Worm (Caenorhabditis elegans) whole organism, L1 larva: Measurements from ENCODE around the gene dhs-31.

Experiments
- C04F5.9 ChIP-seq: sonication (generic microtip); optimal IDR thresholded peaks from 2 replicates; lab custom pipeline; 2016; ENCODE audit warnings: missing genetic modification characterization, missing compliant biosample characterization
- C16A3.4 ChIP-seq: fragments of 150-350 bp; optimal IDR thresholded peaks from 2 replicates; lab custom pipeline; 2014; ENCODE audit warnings: missing biosample characterization, missing genetic modification characterization
- F16B12.6 ChIP-seq: fragments of 150-350 bp; optimal IDR thresholded peaks from 2 replicates; lab custom pipeline; 2014; ENCODE audit warnings: missing biosample characterization, missing genetic modification characterization
- Y116A8C.19 ChIP-seq: sonication (generic microtip); optimal IDR thresholded peaks from 2 replicates; lab custom pipeline; 2016; ENCODE audit warnings: missing compliant biosample characterization, missing genetic modification characterization, borderline replicate concordance
- aha-1 ChIP-seq: fragments of 150-350 bp; optimal IDR thresholded peaks from 2 replicates; lab custom pipeline; 2014; ENCODE audit warnings: missing biosample characterization, missing genetic modification characterization
- aly-2 ChIP-seq: fragments of 150-350 bp; optimal IDR thresholded peaks from 2 replicates; lab custom pipeline; 2014; ENCODE audit warnings: missing biosample characterization, missing genetic modification characterization
- ama-1 ChIP-seq: fragments of 150-350 bp; optimal IDR thresholded peaks from 2 replicates; lab custom pipeline; 2014
- blmp-1 ChIP-seq: fragments of 150-350 bp; optimal IDR thresholded peaks from 2 replicates; lab custom pipeline; 2014; ENCODE audit warnings: missing biosample characterization, missing genetic modification characterization
- ceh-82 ChIP-seq, 3 experiments: fragments of 150-350 bp in 1 of 3; sonication (generic microtip) in 2 of 3; optimal IDR thresholded peaks; 2 replicates each; lab custom pipeline; 2014 to 2017; ENCODE audit warnings: missing biosample characterization in 3 of 3, missing genetic modification characterization in 3 of 3
- ceh-88 ChIP-seq: fragments of 200-800 bp; sonication (Bioruptor generic); IDR thresholded peaks from 2 replicates; pipeline ENCODE4 v1.3.6; 2022; ENCODE audit warnings: missing genetic modification characterization, missing compliant biosample characterization
- ceh-90 ChIP-seq: sonication (generic microtip); optimal IDR thresholded peaks from 2 replicates; lab custom pipeline; 2016; ENCODE audit warnings: missing genetic modification characterization, missing compliant biosample characterization
- dpl-1 ChIP-seq, 3 experiments: fragments of 150-350 bp in 2 of 3; sonication (generic microtip) in 1 of 3; optimal IDR thresholded peaks; 2 replicates each; lab custom pipeline; 2014 to 2017; ENCODE audit warnings: missing biosample characterization in 3 of 3, missing genetic modification characterization in 3 of 3, missing genetic modification reagents in 3 of 3
- efl-1 ChIP-seq, 4 experiments: fragments of 150-350 bp; optimal IDR thresholded peaks in 3 of 4; peaks in 1 of 4; 1 replicate in 1 of 4; 2 replicates in 3 of 4; lab custom pipeline; 2014; ENCODE audit warnings: missing biosample characterization in 2 of 4, missing genetic modification characterization in 2 of 4, missing genetic modification reagents in 2 of 4
- elt-3 ChIP-seq, 6 experiments: fragments of 150-350 bp in 1 of 6; sonication (generic microtip); optimal IDR thresholded peaks; 2 replicates each; lab custom pipeline; 2017 to 2018; ENCODE audit warnings: missing biosample characterization in 6 of 6, missing genetic modification characterization in 6 of 6, inconsistent platforms in 1 of 6
- ets-5 ChIP-seq: fragments of 200-800 bp; sonication (Bioruptor generic); IDR thresholded peaks from 2 replicates; pipeline ENCODE4 v1.3.6; 2022; ENCODE audit warnings: missing genetic modification characterization, missing compliant biosample characterization
- fkh-10 ChIP-seq: sonication (generic microtip); optimal IDR thresholded peaks from 2 replicates; lab custom pipeline; 2017; ENCODE audit warnings: missing biosample characterization, missing genetic modification reagents, missing genetic modification characterization
- fkh-4 ChIP-seq: sonication (generic microtip); optimal IDR thresholded peaks from 2 replicates; lab custom pipeline; 2016; ENCODE audit warnings: missing compliant biosample characterization, missing genetic modification characterization, borderline replicate concordance
- fkh-8 ChIP-seq: sonication (generic microtip); optimal IDR thresholded peaks from 2 replicates; lab custom pipeline; 2016; ENCODE audit warnings: mild to moderate bottlenecking, missing genetic modification characterization, missing compliant biosample characterization
- hlh-17 ChIP-seq: fragments of 200-800 bp; sonication (Bioruptor generic); optimal IDR thresholded peaks from 2 replicates; lab custom pipeline; 2018; ENCODE audit warnings: missing genetic modification characterization, mild to moderate bottlenecking, missing compliant biosample characterization, moderate library complexity, borderline replicate concordance
- hlh-4 ChIP-seq: sonication (generic microtip); optimal IDR thresholded peaks from 2 replicates; lab custom pipeline; 2016; ENCODE audit warnings: mild to moderate bottlenecking, missing genetic modification characterization, missing compliant biosample characterization
- hpl-2 ChIP-seq: fragments of 150-350 bp; optimal IDR thresholded peaks from 2 replicates; lab custom pipeline; 2014; ENCODE audit warnings: missing biosample characterization, missing genetic modification reagents, missing genetic modification characterization
- lin-13 ChIP-seq: fragments of 150-350 bp; optimal IDR thresholded peaks from 2 replicates; lab custom pipeline; 2014; ENCODE audit warnings: missing biosample characterization, missing genetic modification reagents, missing genetic modification characterization
- lin-14 ChIP-seq: fragments of 200-800 bp; sonication (Bioruptor generic); optimal IDR thresholded peaks from 2 replicates; lab custom pipeline; 2018; ENCODE audit warnings: mild to moderate bottlenecking, missing genetic modification characterization, moderate library complexity, missing compliant biosample characterization
- lin-15B ChIP-seq: fragments of 150-350 bp; sonication (generic microtip); optimal IDR thresholded peaks from 3 replicates; lab custom pipeline; 2014; ENCODE audit warnings: missing biosample characterization, missing genetic modification characterization
- lin-35 ChIP-seq, 2 experiments: fragments of 150-350 bp; optimal IDR thresholded peaks; 2 replicates each; lab custom pipeline; 2014; ENCODE audit warnings: missing biosample characterization in 2 of 2, missing genetic modification characterization in 2 of 2, missing genetic modification reagents in 2 of 2
- lin-39 ChIP-seq: fragments of 150-350 bp; optimal IDR thresholded peaks from 2 replicates; lab custom pipeline; 2014; ENCODE audit warnings: missing biosample characterization, missing genetic modification reagents, missing genetic modification characterization
- mab-9 ChIP-seq: fragments of 200-800 bp; sonication (Bioruptor generic); IDR thresholded peaks from 2 replicates; pipeline ENCODE4 v1.3.6; 2022; ENCODE audit warnings: missing genetic modification reagents, missing genetic modification characterization, missing compliant biosample characterization
- mef-2 ChIP-seq: fragments of 150-350 bp; optimal IDR thresholded peaks from 2 replicates; lab custom pipeline; 2014; ENCODE audit warnings: missing biosample characterization, missing genetic modification characterization
- nhr-20 ChIP-seq: sonication (generic microtip); optimal IDR thresholded peaks from 2 replicates; lab custom pipeline; 2016; ENCODE audit warnings: mild to moderate bottlenecking, missing genetic modification characterization, missing compliant biosample characterization
- nhr-47 ChIP-seq: sonication (generic microtip); optimal IDR thresholded peaks from 2 replicates; lab custom pipeline; 2016; ENCODE audit warnings: mild to moderate bottlenecking, missing genetic modification characterization, moderate library complexity, missing compliant biosample characterization
- nhr-84 ChIP-seq: sonication (generic microtip); optimal IDR thresholded peaks from 2 replicates; lab custom pipeline; 2017; ENCODE audit warnings: missing biosample characterization, missing genetic modification characterization
- nhr-85 ChIP-seq: sonication (generic microtip); peaks from one replicate; lab custom pipeline; 2016; ENCODE audit warnings: missing genetic modification characterization, inconsistent platforms, missing compliant biosample characterization
- pag-3 ChIP-seq: sonication (generic microtip); optimal IDR thresholded peaks from 2 replicates; lab custom pipeline; 2017; ENCODE audit warnings: missing genetic modification characterization, mild to moderate bottlenecking, missing compliant biosample characterization, antibody characterized with exemption, borderline replicate concordance; ENCODE audit not compliant: insufficient read depth
- rnt-1 ChIP-seq: sonication (generic microtip); optimal IDR thresholded peaks from 2 replicates; lab custom pipeline; 2016; ENCODE audit warnings: mild to moderate bottlenecking, missing genetic modification characterization, moderate library complexity, missing compliant biosample characterization
- snu-23 ChIP-seq: sonication (generic microtip); optimal IDR thresholded peaks from 2 replicates; lab custom pipeline; 2016; ENCODE audit warnings: missing genetic modification characterization, missing compliant biosample characterization
- sox-4 ChIP-seq: sonication (generic microtip); optimal IDR thresholded peaks from 2 replicates; lab custom pipeline; 2016; ENCODE audit warnings: missing genetic modification characterization, missing compliant biosample characterization
- swsn-7 ChIP-seq: sonication (generic microtip); optimal IDR thresholded peaks from 2 replicates; lab custom pipeline; 2016; ENCODE audit warnings: missing genetic modification characterization, missing compliant biosample characterization
- tbx-2 ChIP-seq: sonication (generic microtip); optimal IDR thresholded peaks from 2 replicates; lab custom pipeline; 2016; ENCODE audit warnings: missing genetic modification characterization, missing compliant biosample characterization
- unc-98 ChIP-seq: fragments of 200-800 bp; sonication (Bioruptor generic); IDR thresholded peaks from 2 replicates; pipeline ENCODE4 v1.3.6; 2022; ENCODE audit warnings: missing genetic modification characterization, missing compliant biosample characterization
- vab-15 ChIP-seq: sonication (generic microtip); optimal IDR thresholded peaks from 2 replicates; lab custom pipeline; 2017; ENCODE audit warnings: missing genotype, mild to moderate bottlenecking, missing genetic modification characterization, missing compliant biosample characterization
- xbp-1 ChIP-seq: sonication (generic microtip); optimal IDR thresholded peaks from 2 replicates; lab custom pipeline; 2016; ENCODE audit warnings: missing genetic modification characterization, missing compliant biosample characterization
- zag-1 ChIP-seq: fragments of 150-350 bp; optimal IDR thresholded peaks from 2 replicates; lab custom pipeline; 2014; ENCODE audit warnings: missing biosample characterization, missing genetic modification characterization
- ztf-4 ChIP-seq: fragments of 150-350 bp; optimal IDR thresholded peaks from 2 replicates; lab custom pipeline; 2014; ENCODE audit warnings: missing biosample characterization, missing genetic modification characterization

dhs-31 gene

DNA sequence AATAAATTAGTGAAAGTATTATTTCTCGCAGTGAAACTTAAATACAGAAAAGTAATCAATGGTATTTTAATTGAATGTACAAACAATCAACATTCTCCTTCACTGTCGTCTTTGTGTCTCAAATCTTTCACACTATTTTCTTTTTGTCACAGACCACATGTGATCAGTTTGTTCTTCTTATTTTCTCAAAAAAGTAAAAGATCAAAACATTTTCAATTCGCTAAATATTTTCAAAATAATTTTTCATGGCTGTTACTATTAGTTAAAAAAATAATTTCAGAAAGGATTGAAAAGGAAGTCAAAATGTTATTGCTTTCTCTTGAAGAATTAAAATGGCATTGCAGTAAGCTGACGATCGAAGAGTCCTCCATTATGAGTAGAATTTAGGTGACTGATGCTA is at the start of gene dhs-31:
Gene dhs-31 (minus strand): TSS at position 101 of the 400 bp plus-strand sequence.
- TF ChIP-seq nhr-85 (tag; lab: Kevin White, UChicago) = peak; percentile 22
- TF ChIP-seq blmp-1 (tag; lab: Kevin White, UChicago) = peak; percentile 42
- TF ChIP-seq fkh-8 (tag; lab: Kevin White, UChicago) = no peak
- TF ChIP-seq elt-3 (tag; optimal IDR thresholded peaks at IDR 0.05; lab: Kevin White, UChicago) = peak in 1 of 6 experiments; percentile 11

DNA sequence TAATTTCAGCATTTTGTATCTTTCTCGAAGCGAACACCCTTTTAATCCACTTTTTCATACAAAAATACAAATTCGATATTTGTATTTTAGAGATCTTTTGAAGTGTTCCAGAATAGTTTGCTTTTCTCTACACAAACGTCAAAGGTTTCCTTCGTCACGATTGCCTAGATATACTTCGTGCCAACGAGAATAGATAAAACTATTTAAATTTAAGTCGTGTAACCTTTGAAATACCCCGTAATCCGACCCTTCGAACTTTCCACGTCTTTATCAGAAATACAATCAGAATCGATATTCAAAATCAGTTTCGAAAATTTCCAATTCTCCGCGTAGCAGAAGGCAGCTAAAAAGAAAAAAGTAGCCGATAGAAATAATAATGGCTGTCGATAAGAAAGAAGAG is 49.7 kb upstream of the dhs-31 start, which contains the start of gene ttbk-5:
Gene ttbk-5 (plus strand): TSS at position 301 of the 400 bp plus-strand sequence.
- TF ChIP-seq hlh-4 (tag; lab: Kevin White, UChicago) (no peak), fkh-10 (GFP tag; lab: Kevin White, UChicago) (no peak), rnt-1 (tag; lab: Kevin White, UChicago) (no peak), lin-14 (GFP tag; lab: Kevin White, UChicago) (no peak), ceh-90 (tag; lab: Kevin White, UChicago) (no peak), ceh-88 (GFP tag; lab: Robert Waterston, UW) (no peak), ceh-82 (tag; optimal IDR thresholded peaks at IDR 0.05; lab: Kevin White, UChicago) (no peak), snu-23 (GFP tag; lab: Kevin White, UChicago) (no peak), lin-35 (GFP tag; optimal IDR thresholded peaks at IDR 0.05; lab: Kevin White, UChicago) (no peak), nhr-47 (tag; lab: Kevin White, UChicago) (no peak), efl-1 (optimal IDR thresholded peaks at IDR 0.05; lab: Kevin White, UChicago) (no peak), efl-1 (GFP tag; optimal IDR thresholded peaks at IDR 0.05 in 1 of 2; lab: Kevin White, UChicago) (no peak), nhr-20 (tag; lab: Kevin White, UChicago) (no peak), dpl-1 (GFP tag; optimal IDR thresholded peaks at IDR 0.05; lab: Kevin White, UChicago) (no peak), ama-1 (no peak), mef-2 (tag; lab: Kevin White, UChicago) (no peak), F16B12.6 (tag; lab: Kevin White, UChicago) (no peak)

DNA sequence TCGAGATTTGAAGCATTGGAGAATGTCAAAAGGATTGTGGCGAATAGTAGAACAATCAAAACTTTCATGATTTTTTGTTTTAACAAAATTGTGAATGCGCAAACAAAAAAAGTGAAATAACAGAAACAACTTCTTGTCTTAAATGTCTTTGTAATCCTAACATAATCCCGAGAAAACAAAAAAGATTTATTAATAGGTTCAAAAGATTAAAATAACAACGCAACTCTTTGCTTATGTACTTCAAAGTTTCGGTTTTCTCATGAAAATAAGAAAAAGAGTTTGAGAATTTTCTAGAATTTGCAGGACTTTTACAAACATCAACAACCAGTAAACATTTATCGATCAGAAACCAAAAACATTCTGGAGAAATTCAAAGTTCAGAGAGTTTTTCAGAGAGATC is 49.1 kb upstream of the dhs-31 start, which contains the start of gene ttr-39:
Gene ttr-39 (minus strand): TSS at position 101 of the 400 bp plus-strand sequence.
- no peak for TF ChIP-seq zag-1 (tag; lab: Kevin White, UChicago)
- 0 out of 2 replicates have a peak, but pooled peaks have one; percentile 21 for TF ChIP-seq mab-9 (GFP tag; lab: Robert Waterston, UW)

DNA sequence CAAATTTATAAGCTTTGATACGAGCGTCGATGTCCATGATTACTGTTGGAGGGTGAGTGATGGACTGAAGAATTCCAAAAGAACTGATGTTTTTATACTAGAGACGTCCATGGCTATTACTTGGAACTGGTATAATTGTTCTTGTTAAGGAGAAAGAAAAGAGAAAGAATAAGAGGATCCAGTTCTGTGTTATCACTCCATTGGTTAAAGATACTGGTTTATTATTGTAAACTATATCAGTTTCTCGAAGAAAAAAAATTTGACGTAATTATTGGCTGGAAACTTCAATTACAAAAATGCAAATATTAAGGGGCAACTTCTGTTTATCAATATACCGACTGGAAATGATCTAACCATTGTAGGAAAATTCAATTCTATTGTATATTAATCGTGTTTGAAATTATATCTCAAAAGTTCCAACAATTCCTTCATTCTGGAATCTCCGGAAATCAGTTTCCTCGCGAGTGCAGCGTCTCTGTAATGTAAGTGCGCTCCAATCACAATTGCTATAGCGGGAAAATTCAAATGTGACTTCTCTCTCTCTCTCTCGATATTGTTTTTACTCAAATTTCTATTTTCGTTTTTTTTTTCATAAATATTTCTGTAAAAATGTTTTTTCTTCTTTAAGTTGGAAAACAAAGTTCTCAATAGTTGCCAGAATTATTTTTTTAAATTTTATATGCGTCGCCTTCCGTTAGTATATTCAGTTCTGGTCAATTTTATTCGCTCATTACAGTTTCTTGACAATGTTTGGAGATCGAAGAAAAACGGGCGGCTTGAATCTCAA is 44.9 kb upstream of the dhs-31 start, which contains the start of the genes col-2 and ndc-80:
Gene col-2 (minus strand): TSS at position 51 of the 787 bp plus-strand sequence.
Gene ndc-80 (plus strand): TSS at position 737 of the 787 bp plus-strand sequence.
- TF ChIP-seq fkh-4 (tag; lab: Kevin White, UChicago) = no peak
- no peak for TF ChIP-seq C04F5.9
- no peak for TF ChIP-seq fkh-10 (GFP tag; lab: Kevin White, UChicago)
- TF ChIP-seq rnt-1 (tag; lab: Kevin White, UChicago) = peak; percentile 88
- peak; percentile 71 for TF ChIP-seq lin-13 (GFP tag; lab: Kevin White, UChicago)
- no peak for TF ChIP-seq ama-1
- TF ChIP-seq xbp-1 (tag; lab: Kevin White, UChicago) = peak; percentile 71
- TF ChIP-seq mab-9 (GFP tag; lab: Robert Waterston, UW) = no peak
- TF ChIP-seq hpl-2 (GFP tag; lab: Kevin White, UChicago) = no peak
- TF ChIP-seq F16B12.6 (tag; lab: Kevin White, UChicago) = peak; percentile 58
- peak; percentile 87 for TF ChIP-seq lin-15B (tag; lab: Kevin White, UChicago)
- peak; percentile 51 for TF ChIP-seq swsn-7 (tag; lab: Kevin White, UChicago)
- no peak for TF ChIP-seq pag-3
- no peak for TF ChIP-seq sox-4
- TF ChIP-seq ceh-82 (tag; optimal IDR thresholded peaks at IDR 0.05; lab: Kevin White, UChicago) = peak in 2 of 3 experiments; percentile 36 to 80
- TF ChIP-seq lin-39 (tag; lab: Kevin White, UChicago) = no peak
- TF ChIP-seq C16A3.4 (tag; lab: Kevin White, UChicago) = peak; percentile 93
- TF ChIP-seq ets-5 (GFP tag; lab: Robert Waterston, UW) = no peak
- TF ChIP-seq aly-2 = no peak
- TF ChIP-seq hlh-17 (GFP tag; lab: Kevin White, UChicago) = no peak
- TF ChIP-seq snu-23 (GFP tag; lab: Kevin White, UChicago) = peak; percentile 82
- TF ChIP-seq nhr-84 (tag; lab: Kevin White, UChicago) = no peak
- TF ChIP-seq vab-15 = peak; percentile 92
- TF ChIP-seq aha-1 (tag; lab: Kevin White, UChicago) = no peak
- peak; percentile 61 for TF ChIP-seq tbx-2 (tag; lab: Kevin White, UChicago)
- no peak for TF ChIP-seq unc-98 (GFP tag; lab: Robert Waterston, UW)
- TF ChIP-seq ztf-4 (tag; lab: Kevin White, UChicago) = no peak
- TF ChIP-seq Y116A8C.19 = no peak
- TF ChIP-seq nhr-20 (tag; lab: Kevin White, UChicago) = peak; percentile 71
